Fruit fly (Drosophila melanogaster): Measurements from ENCODE around the gene CG1764.
A peak's percentile ranks its signal among the peaks of the same experiment; 100 is the strongest.

DNA sequence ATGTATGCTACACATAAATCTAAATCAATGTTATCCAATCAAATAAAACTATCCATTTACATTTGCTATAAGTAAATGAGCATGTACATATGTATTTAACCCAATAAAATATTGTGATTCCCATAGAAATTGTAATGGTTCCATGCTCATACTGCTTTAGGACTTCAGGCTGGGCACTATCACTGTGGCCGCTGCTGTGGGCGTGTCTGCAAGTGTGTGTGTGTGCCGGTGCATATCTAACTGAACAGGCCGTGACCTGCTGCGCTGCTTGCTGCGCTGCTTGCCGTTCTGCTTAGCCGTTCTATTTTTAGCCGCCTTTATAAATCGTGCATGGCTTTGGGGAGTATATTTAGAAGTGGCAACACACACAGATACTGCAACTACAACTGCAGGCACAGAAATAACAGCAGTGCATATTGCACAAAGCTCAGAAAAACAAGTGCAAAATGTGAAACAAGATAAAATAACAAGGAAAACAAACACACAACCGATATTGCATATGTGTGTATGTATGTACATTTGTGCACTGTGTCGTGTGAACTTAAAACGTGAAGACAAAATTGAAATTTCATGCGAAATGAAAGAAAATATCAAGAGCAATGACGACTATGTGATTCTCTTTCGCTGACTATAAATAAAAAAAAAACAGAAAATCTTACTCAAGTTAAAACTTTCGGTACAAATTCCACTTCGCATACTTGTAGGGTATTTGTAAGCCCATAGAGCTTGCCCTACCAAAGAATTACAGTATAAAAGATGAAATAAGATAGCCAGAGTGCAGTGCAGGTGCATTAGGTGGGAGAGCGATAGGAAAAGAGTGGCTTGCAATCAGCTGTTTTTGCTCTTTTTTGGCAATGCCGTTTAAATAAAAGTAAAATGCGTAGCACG is 24.4 kb downstream of the CG1764 start:
- no peak for TF ChIP-seq jim (GFP tag; optimal IDR thresholded peaks at IDR 0.05)
- no peak for TF ChIP-seq dsf (GFP tag; optimal IDR thresholded peaks at IDR 0.05; ENCODE audit: borderline replicate concordance)
- TF ChIP-seq sv (GFP tag; optimal IDR thresholded peaks at IDR 0.05): no peak
- TF ChIP-seq Hnf4 (GFP tag; optimal IDR thresholded peaks at IDR 0.05): peak; percentile 38
- peak; percentile 63 for TF ChIP-seq rgr (GFP tag; optimal IDR thresholded peaks at IDR 0.05)
- no peak for TF ChIP-seq lola (GFP tag; optimal IDR thresholded peaks at IDR 0.05)
- no peak for TF ChIP-seq Myc (optimal IDR thresholded peaks at IDR 0.05)
- no peak for TF ChIP-seq N (GFP tag; optimal IDR thresholded peaks at IDR 0.05)
- TF ChIP-seq brk (GFP tag; optimal IDR thresholded peaks at IDR 0.05): no peak
- TF ChIP-seq OdsH (GFP tag; optimal IDR thresholded peaks at IDR 0.05): peak; percentile 1
- no peak for TF ChIP-seq usp (GFP tag; optimal IDR thresholded peaks at IDR 0.05)
- TF ChIP-seq Dfd (GFP tag; optimal IDR thresholded peaks at IDR 0.05): no peak
- peak; percentile 77 for TF ChIP-seq woc (GFP tag; optimal IDR thresholded peaks at IDR 0.05)

Measured in whole organism, wandering third instar larva.